Fruit fly (Drosophila melanogaster) whole organism, embryonic: Measurements from ENCODE around the gene Sec5.

ENCODE experiments used
- Antp ChIP-seq: fragments of 200-800 bp; sonication (Bioruptor generic); optimal IDR thresholded peaks from 3 replicates; lab custom pipeline; 2016; ENCODE audit warnings: missing biosample characterization, missing genetic modification characterization
- Atf6 ChIP-seq: fragments of 200-800 bp; sonication (Bioruptor generic); IDR thresholded peaks from 2 replicates; pipeline ENCODE4 v1.3.6; 2022; ENCODE audit warnings: missing biosample characterization, missing genetic modification characterization
- Awh ChIP-seq: fragments of 200-800 bp; sonication (Bioruptor generic); IDR thresholded peaks from 2 replicates; pipeline ENCODE4, ENCODE4 v1.3.6; 2022; ENCODE audit warnings: missing biosample characterization, missing genetic modification characterization
- CG10274 ChIP-seq: fragments of 200-800 bp; sonication (Bioruptor generic); optimal IDR thresholded peaks from 3 replicates; lab custom pipeline; 2017; ENCODE audit warnings: missing biosample characterization, mild to moderate bottlenecking, missing genetic modification characterization
- CG10321 ChIP-seq: fragments of 200-800 bp; sonication (Bioruptor generic); IDR thresholded peaks from 2 replicates; pipeline ENCODE4 v1.3.6; 2022; ENCODE audit warnings: missing biosample characterization, missing genetic modification characterization
- CG10565 ChIP-seq: fragments of 200-800 bp; sonication (Bioruptor generic); optimal IDR thresholded peaks from 3 replicates; lab custom pipeline; 2016; ENCODE audit warnings: missing biosample characterization, mild to moderate bottlenecking, missing genetic modification characterization
- CG10654 ChIP-seq: fragments of 200-800 bp; sonication (Bioruptor generic); optimal IDR thresholded peaks from 2 replicates; lab custom pipeline; 2016; ENCODE audit warnings: missing biosample characterization, missing genetic modification characterization
- CG11398 ChIP-seq: fragments of 200-800 bp; sonication (Bioruptor generic); optimal IDR thresholded peaks from 2 replicates; lab custom pipeline; 2016; ENCODE audit warnings: missing biosample characterization, missing genetic modification characterization
- CG11560 ChIP-seq: fragments of 200-800 bp; sonication (Bioruptor generic); IDR thresholded peaks from 3 replicates; pipeline ENCODE4 v1.3.6; 2022; ENCODE audit warnings: missing biosample characterization, missing genetic modification characterization
- CG12219 ChIP-seq: fragments of 200-800 bp; sonication (Bioruptor generic); optimal IDR thresholded peaks from 3 replicates; lab custom pipeline; 2018; ENCODE audit warnings: missing biosample characterization, mild to moderate bottlenecking, missing genetic modification characterization
- CG14710 ChIP-seq: fragments of 200-800 bp; sonication (Bioruptor generic); optimal IDR thresholded peaks from 3 replicates; lab custom pipeline; 2019; ENCODE audit warnings: missing biosample characterization, mild to moderate bottlenecking, missing genetic modification characterization, moderate library complexity
- CG15269 ChIP-seq: fragments of 200-800 bp; sonication (Bioruptor generic); optimal IDR thresholded peaks from 2 replicates; lab custom pipeline; 2018; ENCODE audit warnings: missing biosample characterization, mild to moderate bottlenecking, missing genetic modification characterization, moderate library complexity
- CG1602 ChIP-seq: fragments of 200-800 bp; sonication (Bioruptor generic); optimal IDR thresholded peaks from 3 replicates; lab custom pipeline; 2016; ENCODE audit warnings: missing biosample characterization, missing genetic modification characterization
- CG1603 ChIP-seq: fragments of 200-800 bp; sonication (Bioruptor generic); optimal IDR thresholded peaks from 2 replicates; lab custom pipeline; 2019; ENCODE audit warnings: missing biosample characterization, mild to moderate bottlenecking, missing genetic modification characterization, moderate library complexity
- CG1647 ChIP-seq: fragments of 200-800 bp; sonication (Bioruptor generic); optimal IDR thresholded peaks from 3 replicates; lab custom pipeline; 2016; ENCODE audit warnings: missing biosample characterization, missing genetic modification characterization
- CG18262 ChIP-seq: fragments of 200-800 bp; optimal IDR thresholded peaks from 3 replicates; lab custom pipeline; 2019; ENCODE audit warnings: missing biosample characterization, mild to moderate bottlenecking, missing genetic modification characterization, moderate library complexity
- CG30431 ChIP-seq: fragments of 200-800 bp; sonication (Bioruptor generic); optimal IDR thresholded peaks from 2 replicates; lab custom pipeline; 2017; ENCODE audit warnings: missing biosample characterization, missing genetic modification characterization
- CG3995 ChIP-seq: fragments of 200-800 bp; sonication (Bioruptor generic); optimal IDR thresholded peaks from 3 replicates; lab custom pipeline; 2016; ENCODE audit warnings: missing biosample characterization, missing genetic modification characterization
- CG4424 ChIP-seq: fragments of 200-800 bp; sonication (Bioruptor generic); optimal IDR thresholded peaks from 3 replicates; lab custom pipeline; 2016; ENCODE audit warnings: missing biosample characterization, missing genetic modification characterization
- CG4820 ChIP-seq: fragments of 200-800 bp; sonication (Bioruptor generic); optimal IDR thresholded peaks from 3 replicates; lab custom pipeline; 2016; ENCODE audit warnings: missing biosample characterization, missing genetic modification characterization
- CG5245 ChIP-seq: fragments of 200-800 bp; sonication (Bioruptor generic); optimal IDR thresholded peaks from 3 replicates; lab custom pipeline; 2016; ENCODE audit warnings: missing biosample characterization, missing genetic modification characterization
- CG5953 ChIP-seq: fragments of 200-800 bp; sonication (Bioruptor generic); IDR thresholded peaks from 2 replicates; pipeline ENCODE4 v1.3.6; 2022; ENCODE audit warnings: missing biosample characterization, missing genetic modification characterization
- CG7372 ChIP-seq: fragments of 200-800 bp; sonication (Bioruptor generic); IDR thresholded peaks from 2 replicates; pipeline ENCODE4 v1.3.6; 2022; ENCODE audit warnings: missing biosample characterization, missing genetic modification characterization
- CG9876 ChIP-seq: fragments of 200-800 bp; sonication (Bioruptor generic); optimal IDR thresholded peaks from 2 replicates; lab custom pipeline; 2016; ENCODE audit warnings: missing biosample characterization, missing genetic modification characterization
- Chrac-16 ChIP-seq: fragments of 200-800 bp; sonication (Bioruptor generic); optimal IDR thresholded peaks from 3 replicates; lab custom pipeline; 2016; ENCODE audit warnings: missing biosample characterization, missing genetic modification characterization
- Dip3 ChIP-seq: fragments of 200-800 bp; sonication (Bioruptor generic); optimal IDR thresholded peaks from 3 replicates; lab custom pipeline; 2016; ENCODE audit warnings: missing biosample characterization, missing genetic modification characterization
- Dp ChIP-seq: fragments of 200-800 bp; sonication (Bioruptor generic); optimal IDR thresholded peaks from 2 replicates; lab custom pipeline; 2018; ENCODE audit warnings: missing biosample characterization, mild to moderate bottlenecking, missing genetic modification characterization, moderate library complexity
- E2f2 ChIP-seq: fragments of 200-800 bp; sonication (Bioruptor generic); IDR thresholded peaks from 2 replicates; pipeline ENCODE4 v1.3.6; 2022; ENCODE audit warnings: missing biosample characterization, missing genetic modification characterization
- ERR ChIP-seq: fragments of 200-800 bp; sonication (Bioruptor generic); optimal IDR thresholded peaks from 2 replicates; lab custom pipeline; 2016; ENCODE audit warnings: missing biosample characterization, missing genetic modification characterization
- Fer3 ChIP-seq: fragments of 200-800 bp; sonication (Bioruptor generic); optimal IDR thresholded peaks from 2 replicates; lab custom pipeline; 2018; ENCODE audit warnings: missing biosample characterization, mild to moderate bottlenecking, missing genetic modification characterization, moderate library complexity
- HmgZ ChIP-seq: fragments of 200-800 bp; sonication (Bioruptor generic); optimal IDR thresholded peaks from 2 replicates; lab custom pipeline; 2018; ENCODE audit warnings: missing biosample characterization, mild to moderate bottlenecking, missing genetic modification characterization
- Hmr ChIP-seq: fragments of 200-800 bp; sonication (Bioruptor generic); optimal IDR thresholded peaks from 3 replicates; lab custom pipeline; 2017; ENCODE audit warnings: mild to moderate bottlenecking, missing biosample characterization, missing genetic modification reagents, missing genetic modification characterization
- Med ChIP-seq: fragments of 200-800 bp; sonication (Bioruptor generic); peaks from one replicate; lab custom pipeline; 2016; ENCODE audit warnings: missing biosample characterization, missing genetic modification characterization, mild to moderate bottlenecking, inconsistent platforms, moderate library complexity
- Nf-YB ChIP-seq: fragments of 200-800 bp; sonication (Bioruptor generic); optimal IDR thresholded peaks from 3 replicates; lab custom pipeline; 2019; ENCODE audit warnings: missing biosample characterization, mild to moderate bottlenecking, missing genetic modification characterization, moderate library complexity
- Oaz ChIP-seq: fragments of 200-800 bp; sonication (Bioruptor generic); IDR thresholded peaks from 2 replicates; pipeline ENCODE4 v1.3.6; 2022; ENCODE audit warnings: missing biosample characterization, missing genetic modification characterization
- Six4 ChIP-seq: fragments of 200-800 bp; sonication (Bioruptor generic); optimal IDR thresholded peaks from 2 replicates; lab custom pipeline; 2016; ENCODE audit warnings: missing biosample characterization, missing genetic modification characterization
- Sox100B ChIP-seq: fragments of 200-800 bp; sonication (Bioruptor generic); optimal IDR thresholded peaks from 3 replicates; lab custom pipeline; 2018; ENCODE audit warnings: missing biosample characterization, mild to moderate bottlenecking, missing genetic modification characterization
- Sry-β ChIP-seq: fragments of 200-800 bp; sonication (Bioruptor generic); optimal IDR thresholded peaks from 2 replicates; lab custom pipeline; 2018; ENCODE audit warnings: missing biosample characterization, mild to moderate bottlenecking, missing genetic modification characterization, moderate library complexity
- Xrp1 ChIP-seq: fragments of 200-800 bp; sonication (Bioruptor generic); IDR thresholded peaks from 2 replicates; pipeline ENCODE4 v1.3.6; 2022; ENCODE audit warnings: missing biosample characterization, missing genetic modification characterization
- bcd ChIP-seq: fragments of 200-800 bp; sonication (Bioruptor generic); optimal IDR thresholded peaks from 2 replicates; lab custom pipeline; 2017; ENCODE audit warnings: missing biosample characterization, mild to moderate bottlenecking, missing genetic modification characterization
- da ChIP-seq: fragments of 200-800 bp; sonication (Bioruptor generic); optimal IDR thresholded peaks from 2 replicates; lab custom pipeline; 2016; ENCODE audit warnings: missing biosample characterization, missing genetic modification characterization
- esg ChIP-seq: fragments of 200-800 bp; sonication (Bioruptor generic); conservative IDR thresholded peaks from 2 replicates; pipeline ENCODE4 v1.3.6; 2022; ENCODE audit warnings: missing biosample characterization, missing genetic modification characterization
- gcm ChIP-seq: fragments of 200-800 bp; sonication (Bioruptor generic); optimal IDR thresholded peaks from 2 replicates; lab custom pipeline; 2019; ENCODE audit warnings: missing biosample characterization, mild to moderate bottlenecking, missing genetic modification characterization, moderate library complexity
- gt ChIP-seq: fragments of 200-800 bp; sonication (Bioruptor generic); IDR thresholded peaks from 2 replicates; pipeline ENCODE4 v1.3.6; 2022; ENCODE audit warnings: missing biosample characterization, missing genetic modification characterization
- ham ChIP-seq: fragments of 200-800 bp; sonication (Bioruptor generic); IDR thresholded peaks from 2 replicates; pipeline ENCODE4 v1.3.6; 2022; ENCODE audit warnings: missing biosample characterization, missing genetic modification characterization
- ind ChIP-seq: fragments of 200-800 bp; sonication (Bioruptor generic); optimal IDR thresholded peaks from 3 replicates; lab custom pipeline; 2016; ENCODE audit warnings: missing biosample characterization, missing genetic modification characterization
- onecut ChIP-seq: fragments of 200-800 bp; sonication (Bioruptor generic); IDR thresholded peaks from 2 replicates; pipeline ENCODE4 v1.3.6; 2022; ENCODE audit warnings: missing biosample characterization, missing genetic modification characterization
- phol ChIP-seq: fragments of 200-800 bp; sonication (Bioruptor generic); optimal IDR thresholded peaks from 3 replicates; lab custom pipeline; 2018; ENCODE audit warnings: missing biosample characterization, mild to moderate bottlenecking, missing genetic modification characterization, moderate library complexity
- scrt ChIP-seq: fragments of 200-800 bp; sonication (Bioruptor generic); optimal IDR thresholded peaks from 2 replicates; lab custom pipeline; 2018; ENCODE audit warnings: missing biosample characterization, mild to moderate bottlenecking, missing genetic modification characterization, moderate library complexity
- sob ChIP-seq: fragments of 200-800 bp; sonication (Bioruptor generic); IDR thresholded peaks from 2 replicates; pipeline ENCODE4 v1.3.6; 2022; ENCODE audit warnings: missing biosample characterization, missing genetic modification characterization
- stwl ChIP-seq: fragments of 200-800 bp; sonication (Bioruptor generic); optimal IDR thresholded peaks from 3 replicates; lab custom pipeline; 2018; ENCODE audit warnings: missing biosample characterization, mild to moderate bottlenecking, missing genetic modification characterization, moderate library complexity
- vfl ChIP-seq: fragments of 200-800 bp; sonication (Bioruptor generic); optimal IDR thresholded peaks from 2 replicates; lab custom pipeline; 2016; ENCODE audit warnings: missing biosample characterization, missing genetic modification characterization

Sec5 gene

dm6 chr2L:3444789-3445188 is 12.3 kb upstream of the Sec5 start (continued):
- TF ChIP-seq CG9876 (GFP tag; lab: Kevin White, UChicago) (no peak), onecut (GFP tag; lab: Robert Waterston, UW) (no peak), Fer3 (peak; percentile 18), CG10565 (GFP tag; lab: Kevin White, UChicago) (no peak), Antp (peak; percentile 63), Dp (GFP tag; lab: Kevin White, UChicago) (no peak), Xrp1 (GFP tag; lab: Robert Waterston, UW) (peak; percentile 53; the same call in 1 of the 2 replicates), CG1603 (tag; lab: Kevin White, UChicago) (peak; percentile 72), gt (GFP tag; lab: Robert Waterston, UW) (peak; percentile 12; the same call in 1 of the 2 replicates), CG18262 (tag; lab: Kevin White, UChicago) (peak; percentile 23), Dip3 (GFP tag; lab: Kevin White, UChicago) (no peak), CG11398 (no peak), E2f2 (0 out of 2 replicates have a peak, but pooled peaks have one; percentile 24), CG12219 (no peak), ERR (GFP tag; lab: Kevin White, UChicago) (peak; percentile 22), bcd (GFP tag; lab: Kevin White, UChicago) (no peak), CG11560 (tag; lab: Robert Waterston, UW) (peak; percentile 35; the same call in 1 of the 3 replicates), ham (GFP tag; lab: Robert Waterston, UW) (no peak), ind (no peak), CG5245 (GFP tag; lab: Kevin White, UChicago) (peak; percentile 46), sob (GFP tag; lab: Robert Waterston, UW) (peak; percentile 66), da (GFP tag; lab: Kevin White, UChicago) (no peak), Hmr (GFP tag; lab: Kevin White, UChicago) (no peak), CG10321 (GFP tag; lab: Robert Waterston, UW) (no peak), CG15269 (tag; lab: Kevin White, UChicago) (peak; percentile 36), esg (GFP tag; lab: Robert Waterston, UW) (peak; percentile 60), Sox100B (GFP tag; lab: Kevin White, UChicago) (no peak), CG5953 (GFP tag; lab: Robert Waterston, UW) (0 out of 2 replicates have a peak, but pooled peaks have one; percentile 22), CG1602 (GFP tag; lab: Kevin White, UChicago) (peak; percentile 5), Med (GFP tag; lab: Kevin White, UChicago) (peak; percentile 88), Oaz (GFP tag; lab: Robert Waterston, UW) (0 out of 2 replicates have a peak, but pooled peaks have one; percentile 8), vfl (GFP tag; lab: Kevin White, UChicago) (peak; percentile 24), gcm (GFP tag; lab: Kevin White, UChicago) (no peak), CG10654 (GFP tag; lab: Kevin White, UChicago) (peak; percentile 2), CG14710 (tag; lab: Kevin White, UChicago) (peak; percentile 1), CG4424 (GFP tag; lab: Kevin White, UChicago) (peak; percentile 23), Sry-β (GFP tag; lab: Kevin White, UChicago) (no peak), Nf-YB (no peak), HmgZ (tag; lab: Kevin White, UChicago) (no peak), Awh (0 out of 2 replicates have a peak, but pooled peaks have one; percentile 21), CG4820 (peak; percentile 28), CG30431 (GFP tag; lab: Kevin White, UChicago) (peak; percentile 41), CG10274 (GFP tag; lab: Kevin White, UChicago) (no peak), Chrac-16 (peak; percentile 14), scrt (no peak), CG3995 (GFP tag; lab: Kevin White, UChicago) (no peak), phol (tag; lab: Kevin White, UChicago) (peak; percentile 48), stwl (no peak), Atf6 (GFP tag; lab: Robert Waterston, UW) (peak; percentile 28; the same call in 1 of the 2 replicates), CG1647 (GFP tag; lab: Kevin White, UChicago) (peak; percentile 35), CG7372 (GFP tag; lab: Robert Waterston, UW) (no peak), Six4 (GFP tag; lab: Kevin White, UChicago) (peak; percentile 25)
